Fruit fly (Drosophila melanogaster) whole organism, embryonic: ENCODE data around the gene Kal1.

ENCODE experiments used
- CG15696 ChIP-seq: fragments of 200-800 bp; sonication (Bioruptor generic); optimal IDR thresholded peaks from 2 replicates; lab custom pipeline; 2019; ENCODE audit warnings: missing biosample characterization, mild to moderate bottlenecking, missing genetic modification characterization, moderate library complexity
- CG1792 ChIP-seq: fragments of 200-800 bp; sonication (Bioruptor generic); optimal IDR thresholded peaks from 2 replicates; lab custom pipeline; 2016; ENCODE audit warnings: missing biosample characterization, missing genetic modification characterization
- CG8478 ChIP-seq: fragments of >200 bp; optimal IDR thresholded peaks from 2 replicates; lab custom pipeline; 2018
- tup ChIP-seq: fragments of 200-800 bp; sonication (Bioruptor generic); optimal IDR thresholded peaks from 2 replicates; lab custom pipeline; 2016; ENCODE audit warnings: missing biosample characterization, mild to moderate bottlenecking, missing genetic modification characterization, moderate library complexity

dm6 chr3R:24130080-24130479 lies 11.1 kb upstream of the Kal1 start, which contains the start of the genes GatB and Tsc1:
- TF ChIP-seq CG15696 (tag; lab: Kevin White, UChicago) = no peak
- no peak for TF ChIP-seq CG1792 (GFP tag; lab: Kevin White, UChicago)
- TF ChIP-seq CG8478 (lab: Kevin White, UChicago) = no peak
- TF ChIP-seq tup = no peak
